Fruit fly (Drosophila melanogaster) whole organism, prepupa: ENCODE results near the gene Mic26-27.

Source experiments
- Blimp-1 ChIP-seq: fragments of 200-800 bp; sonication (Bioruptor generic); optimal IDR thresholded peaks from 3 replicates; lab custom pipeline; 2017; ENCODE audit warnings: missing biosample characterization, missing genetic modification characterization, mild to moderate bottlenecking, moderate library complexity, missing genetic modification reagents
- CG10631 ChIP-seq: fragments of 200-800 bp; sonication (Bioruptor generic); optimal IDR thresholded peaks from 2 replicates; lab custom pipeline; 2016; ENCODE audit warnings: missing biosample characterization, missing genetic modification characterization
- CG10669 ChIP-seq: fragments of 200-800 bp; sonication (Bioruptor generic); optimal IDR thresholded peaks from 3 replicates; lab custom pipeline; 2018; ENCODE audit warnings: missing biosample characterization, mild to moderate bottlenecking, missing genetic modification characterization, moderate library complexity
- CG11294 ChIP-seq: fragments of 200-800 bp; sonication (Bioruptor generic); IDR thresholded peaks from 2 replicates; pipeline ENCODE4 v1.3.6; 2022; ENCODE audit warnings: missing biosample characterization, missing genetic modification characterization
- CG15336 ChIP-seq: fragments of 200-800 bp; sonication (Bioruptor generic); IDR thresholded peaks from 2 replicates; pipeline ENCODE4 v1.3.6; 2022; ENCODE audit warnings: missing biosample characterization, missing genetic modification characterization
- CG16779 ChIP-seq: fragments of 200-800 bp; sonication (Bioruptor generic); optimal IDR thresholded peaks from 3 replicates; lab custom pipeline; 2017; ENCODE audit warnings: missing biosample characterization, mild to moderate bottlenecking, missing genetic modification characterization
- CG31627 ChIP-seq: fragments of 200-800 bp; sonication (Bioruptor generic); optimal IDR thresholded peaks from 3 replicates; lab custom pipeline; 2016; ENCODE audit warnings: missing biosample characterization, missing genetic modification characterization
- CG32006 ChIP-seq: fragments of 200-800 bp; sonication (Bioruptor generic); optimal IDR thresholded peaks from 3 replicates; lab custom pipeline; 2017; ENCODE audit warnings: missing biosample characterization, mild to moderate bottlenecking, missing genetic modification characterization
- CG34406 ChIP-seq: fragments of 200-800 bp; sonication (Bioruptor generic); optimal IDR thresholded peaks from 3 replicates; lab custom pipeline; 2016; ENCODE audit warnings: missing biosample characterization, missing genetic modification characterization
- CG6163 ChIP-seq: fragments of 200-800 bp; sonication (Bioruptor generic); IDR thresholded peaks from 3 replicates; pipeline ENCODE4 v1.3.6; 2022; ENCODE audit warnings: missing biosample characterization, missing genetic modification characterization
- CG6276 ChIP-seq: fragments of 200-800 bp; sonication (Bioruptor generic); optimal IDR thresholded peaks from 2 replicates; lab custom pipeline; 2017; ENCODE audit warnings: missing biosample characterization, mild to moderate bottlenecking, missing genetic modification characterization
- CG6854 ChIP-seq: fragments of 200-800 bp; sonication (Bioruptor generic); optimal IDR thresholded peaks from 2 replicates; lab custom pipeline; 2017; ENCODE audit warnings: missing biosample characterization, mild to moderate bottlenecking, missing genetic modification characterization
- CG7368 ChIP-seq: fragments of 200-800 bp; sonication (Bioruptor generic); optimal IDR thresholded peaks from 3 replicates; lab custom pipeline; 2016; ENCODE audit warnings: missing biosample characterization, missing genetic modification characterization
- CG8119 ChIP-seq: fragments of 200-800 bp; sonication (Bioruptor generic); IDR thresholded peaks from 3 replicates; pipeline ENCODE4 v1.3.6; 2022; ENCODE audit warnings: missing biosample characterization, missing genetic modification characterization
- CG8319 ChIP-seq: fragments of 200-800 bp; sonication (Bioruptor generic); optimal IDR thresholded peaks from 3 replicates; lab custom pipeline; 2016; ENCODE audit warnings: missing biosample characterization, missing genetic modification characterization
- CG8632 ChIP-seq: fragments of 200-800 bp; sonication (Bioruptor generic); optimal IDR thresholded peaks from 3 replicates; lab custom pipeline; 2016; ENCODE audit warnings: missing biosample characterization, missing genetic modification characterization
- CG9139 ChIP-seq: fragments of 200-800 bp; sonication (Bioruptor generic); optimal IDR thresholded peaks from 3 replicates; lab custom pipeline; 2017; ENCODE audit warnings: missing biosample characterization, mild to moderate bottlenecking, missing genetic modification characterization
- Eip78C ChIP-seq: fragments of 200-800 bp; sonication (Bioruptor generic); peaks from one replicate; lab custom pipeline; 2016; ENCODE audit warnings: missing biosample characterization, missing genetic modification characterization
- Eip93F ChIP-seq: fragments of 200-800 bp; sonication (Bioruptor generic); optimal IDR thresholded peaks from 2 replicates; lab custom pipeline; 2016; ENCODE audit warnings: missing biosample characterization, mild to moderate bottlenecking, missing genetic modification characterization
- Ets96B ChIP-seq: fragments of 200-800 bp; optimal IDR thresholded peaks from 2 replicates; lab custom pipeline; 2019; ENCODE audit warnings: missing biosample characterization, mild to moderate bottlenecking, missing genetic modification characterization, moderate library complexity
- Hr38 ChIP-seq: sonication (Bioruptor generic); optimal IDR thresholded peaks from 2 replicates; lab custom pipeline; 2016; ENCODE audit warnings: missing biosample characterization, missing genetic modification characterization
- Hr39 ChIP-seq: fragments of 200-800 bp; sonication (Bioruptor generic); optimal IDR thresholded peaks from 2 replicates; lab custom pipeline; 2016; ENCODE audit warnings: missing biosample characterization, missing genetic modification characterization
- Hr4 ChIP-seq: fragments of 200-800 bp; sonication (Bioruptor generic); optimal IDR thresholded peaks from 3 replicates; lab custom pipeline; 2016; ENCODE audit warnings: missing biosample characterization, missing genetic modification characterization
- Lpt ChIP-seq: fragments of 200-800 bp; sonication (Bioruptor generic); optimal IDR thresholded peaks from 3 replicates; lab custom pipeline; 2016; ENCODE audit warnings: missing biosample characterization, missing genetic modification characterization
- Met ChIP-seq: fragments of 200-800 bp; sonication (Bioruptor generic); optimal IDR thresholded peaks from 3 replicates; lab custom pipeline; 2016; ENCODE audit warnings: missing biosample characterization, missing genetic modification characterization
- Sox102F ChIP-seq: fragments of 200-800 bp; sonication (Bioruptor generic); optimal IDR thresholded peaks from 2 replicates; lab custom pipeline; 2016; ENCODE audit warnings: missing biosample characterization, mild to moderate bottlenecking, missing genetic modification characterization
- acj6 ChIP-seq: fragments of 200-800 bp; sonication (Bioruptor generic); optimal IDR thresholded peaks from 3 replicates; lab custom pipeline; 2016; ENCODE audit warnings: missing biosample characterization, missing genetic modification characterization
- dac ChIP-seq: fragments of 200-800 bp; sonication (Bioruptor generic); optimal IDR thresholded peaks from 2 replicates; lab custom pipeline; 2017; ENCODE audit warnings: missing biosample characterization, mild to moderate bottlenecking, missing genetic modification characterization
- fd85E ChIP-seq: fragments of 200-800 bp; sonication (Bioruptor generic); optimal IDR thresholded peaks from 3 replicates; lab custom pipeline; 2016; ENCODE audit warnings: missing biosample characterization, missing genetic modification characterization
- fkh ChIP-seq: fragments of 200-800 bp; sonication (Bioruptor generic); optimal IDR thresholded peaks from 3 replicates; lab custom pipeline; 2017; ENCODE audit warnings: missing biosample characterization, mild to moderate bottlenecking, missing genetic modification characterization, moderate library complexity
- net ChIP-seq: fragments of 200-800 bp; sonication (Bioruptor generic); optimal IDR thresholded peaks from 3 replicates; lab custom pipeline; 2016; ENCODE audit warnings: missing biosample characterization, missing genetic modification characterization
- salr ChIP-seq, 2 experiments: fragments of 200-800 bp; sonication (Bioruptor generic); optimal IDR thresholded peaks; 3 replicates each; lab custom pipeline; 2016 to 2018; ENCODE audit warnings: missing biosample characterization in 2 of 2, missing genetic modification characterization in 2 of 2, mild to moderate bottlenecking in 1 of 2
- spab ChIP-seq: fragments of 200-800 bp; sonication (Bioruptor generic); optimal IDR thresholded peaks from 2 replicates; lab custom pipeline; 2017; ENCODE audit warnings: missing biosample characterization, mild to moderate bottlenecking, missing genetic modification characterization, missing genetic modification reagents
- svp ChIP-seq: fragments of 200-800 bp; sonication (Bioruptor generic); peaks from one replicate; lab custom pipeline; 2016; ENCODE audit warnings: missing biosample characterization, missing genetic modification characterization
- topi ChIP-seq: fragments of 200-800 bp; sonication (Bioruptor generic); optimal IDR thresholded peaks from 3 replicates; lab custom pipeline; 2016; ENCODE audit warnings: missing biosample characterization, missing genetic modification characterization
- vri ChIP-seq: fragments of 200-800 bp; sonication (Bioruptor generic); optimal IDR thresholded peaks from 3 replicates; lab custom pipeline; 2016; ENCODE audit warnings: missing biosample characterization, mild to moderate bottlenecking, missing genetic modification characterization

The Mic26-27 gene

dm6 chr3R:16097661-16098329, 48.9 kb downstream of the Mic26-27 start (continued):
- TF ChIP-seq CG6276 (GFP tag; lab: Kevin White, UChicago) (peak; percentile 98), fd85E (peak; percentile 96), CG16779 (tag; lab: Kevin White, UChicago) (peak; percentile 97), CG34406 (GFP tag; lab: Kevin White, UChicago) (peak; percentile 98), CG6163 (GFP tag; lab: Robert Waterston, UW) (peak; percentile 99), Ets96B (tag; lab: Kevin White, UChicago) (peak; percentile 99), vri (GFP tag; lab: Kevin White, UChicago) (peak; percentile 97), CG6854 (GFP tag; lab: Kevin White, UChicago) (peak; percentile 98), spab (GFP tag; lab: Kevin White, UChicago) (peak; percentile 98), Eip93F (GFP tag; lab: Kevin White, UChicago) (peak; percentile 94), CG32006 (GFP tag; lab: Kevin White, UChicago) (peak; percentile 98), CG8319 (GFP tag; lab: Kevin White, UChicago) (peak; percentile 99), CG9139 (peak; percentile 97), Sox102F (GFP tag; lab: Kevin White, UChicago) (peak; percentile 99), CG31627 (GFP tag; lab: Kevin White, UChicago) (peak; percentile 99), CG8119 (GFP tag; lab: Robert Waterston, UW) (peak; percentile 97), net (GFP tag; lab: Kevin White, UChicago) (peak; percentile 99), Hr39 (GFP tag; lab: Kevin White, UChicago) (peak; percentile 99), Blimp-1 (GFP tag; lab: Kevin White, UChicago) (peak; percentile 95), Lpt (GFP tag; lab: Kevin White, UChicago) (peak; percentile 98), CG10631 (GFP tag; lab: Kevin White, UChicago) (peak; percentile 99), acj6 (peak; percentile 99), topi (GFP tag; lab: Kevin White, UChicago) (peak; percentile 99), Hr4 (peak; percentile 99), CG7368 (GFP tag; lab: Kevin White, UChicago) (peak; percentile 98), CG8632 (GFP tag; lab: Kevin White, UChicago) (peak; percentile 98), dac (GFP tag; lab: Kevin White, UChicago) (peak; percentile 93), CG10669 (GFP tag; lab: Kevin White, UChicago) (peak; percentile 99), Met (GFP tag; lab: Kevin White, UChicago) (peak; percentile 99), svp (peak; percentile 100), CG11294 (GFP tag; lab: Robert Waterston, UW) (peak; percentile 97)

dm6 chr3R:16094918-16095317, 51.7 kb downstream of the Mic26-27 start:
- peak; percentile 17 for TF ChIP-seq CG32006 (GFP tag; lab: Kevin White, UChicago)
- TF ChIP-seq fkh: peak; percentile 35
- TF ChIP-seq Hr38: no peak
- no peak for TF ChIP-seq CG9139
- no peak for TF ChIP-seq CG15336
- TF ChIP-seq Eip78C (GFP tag; lab: Kevin White, UChicago): peak; percentile 28
- no peak for TF ChIP-seq salr (GFP tag; optimal IDR thresholded peaks at IDR 0.05; lab: Kevin White, UChicago)
